Fruit fly (Drosophila melanogaster): ENCODE results near the gene CG3308.

DNA sequence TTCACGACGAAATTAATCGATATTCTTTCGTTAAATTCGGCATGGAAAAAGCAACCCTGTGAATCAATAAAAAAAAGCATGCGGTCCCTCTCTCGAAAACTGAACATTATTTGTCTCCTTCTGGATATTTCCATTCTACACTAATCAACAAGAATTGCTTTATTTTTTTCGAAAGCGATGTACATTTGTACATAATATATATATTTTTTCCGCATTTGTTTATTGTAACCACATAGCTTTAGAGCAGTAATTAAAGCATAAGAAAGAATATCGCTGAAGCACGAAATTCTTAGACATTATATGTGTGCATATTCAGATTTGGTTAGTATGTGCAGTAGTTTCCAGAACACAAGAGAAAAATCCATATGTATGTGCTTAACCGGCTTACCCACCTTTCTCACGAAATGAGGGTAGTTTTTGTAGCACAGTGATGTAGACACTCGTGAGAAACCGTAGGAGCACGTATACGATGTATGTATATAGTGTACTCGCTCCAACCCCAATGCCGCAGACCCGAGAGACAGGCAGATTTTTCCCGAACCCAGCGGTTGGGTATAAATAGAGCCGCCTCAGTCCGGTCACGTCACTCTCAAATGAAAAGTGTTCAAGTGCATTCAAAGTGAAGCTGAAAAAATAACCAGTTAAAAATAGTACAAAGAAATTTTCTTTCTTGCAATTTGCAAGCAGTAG lies 22.6 kb upstream of the CG3308 start:
- TF ChIP-seq Blimp-1 (GFP tag; optimal IDR thresholded peaks at IDR 0.05) (peak; percentile 79), fkh (GFP tag; optimal IDR thresholded peaks at IDR 0.05) (peak; percentile 94), CG16779 (tag; optimal IDR thresholded peaks at IDR 0.05) (peak; percentile 78), CG6854 (GFP tag; optimal IDR thresholded peaks at IDR 0.05) (peak; percentile 74), CG3032 (tag; optimal IDR thresholded peaks at IDR 0.05) (peak; percentile 91), dsx (GFP tag; optimal IDR thresholded peaks at IDR 0.05; ENCODE audit: poor library complexity, severe bottlenecking) (peak; percentile 89)
